Fruit fly (Drosophila melanogaster) whole organism, wandering third instar larva: ENCODE measurements around the gene beta-Spec.

Experiments
- Abd-B ChIP-seq: fragments of >200 bp; optimal IDR thresholded peaks from 2 replicates; lab custom pipeline; 2017; ENCODE audit warnings: missing biosample characterization, missing genetic modification characterization
- CG9705 ChIP-seq: fragments of 200-800 bp; sonication (Bioruptor generic); optimal IDR thresholded peaks from 2 replicates; lab custom pipeline; 2018; ENCODE audit warnings: missing biosample characterization, mild to moderate bottlenecking, missing genetic modification characterization
- CrebA ChIP-seq: fragments of 200-800 bp; sonication (Bioruptor generic); optimal IDR thresholded peaks from 2 replicates; lab custom pipeline; 2016; ENCODE audit warnings: missing biosample characterization, mild to moderate bottlenecking, missing genetic modification characterization, borderline replicate concordance
- Dif ChIP-seq: fragments of 200-275, 200-300 bp; sonication (Bioruptor generic); optimal IDR thresholded peaks from 2 replicates; lab custom pipeline; 2018; ENCODE audit warnings: missing biosample characterization, missing genetic modification characterization; ENCODE audit not compliant: partially characterized antibody
- GATAd ChIP-seq: sonication (Bioruptor generic); optimal IDR thresholded peaks from 2 replicates; lab custom pipeline; 2016; ENCODE audit warnings: missing biosample characterization, missing genetic modification characterization
- HLH106 ChIP-seq: fragments of 200-800 bp; optimal IDR thresholded peaks from 3 replicates; lab custom pipeline; 2019; ENCODE audit warnings: missing biosample characterization, mild to moderate bottlenecking, missing genetic modification characterization, moderate library complexity
- Hr78 ChIP-seq: fragments of >200 bp; optimal IDR thresholded peaks from 2 replicates; lab custom pipeline; 2017; ENCODE audit warnings: missing biosample characterization, missing genetic modification characterization
- Hr83 ChIP-seq: fragments of 200-300 bp; sonication (Bioruptor generic); optimal IDR thresholded peaks from 2 replicates; lab custom pipeline; 2016; ENCODE audit warnings: missing biosample characterization, mild to moderate bottlenecking, missing genetic modification characterization, moderate library complexity; ENCODE audit not compliant: poor library complexity, severe bottlenecking
- Jra ChIP-seq: sonication (Bioruptor generic); optimal IDR thresholded peaks from 2 replicates; lab custom pipeline; 2016; ENCODE audit warnings: missing biosample characterization, missing genetic modification characterization
- Mio ChIP-seq: sonication (Bioruptor generic); optimal IDR thresholded peaks from 2 replicates; lab custom pipeline; 2016; ENCODE audit warnings: missing biosample characterization, missing genetic modification characterization
- Myc ChIP-seq: fragments of >200 bp; optimal IDR thresholded peaks from 2 replicates; lab custom pipeline; 2017
- N ChIP-seq: fragments of >200 bp; optimal IDR thresholded peaks from 2 replicates; lab custom pipeline; 2018; ENCODE audit warnings: missing biosample characterization, missing external identifiers, missing genetic modification characterization
- Rel ChIP-seq, 2 experiments: fragments of 200-800 bp; sonication (Bioruptor generic) in 1 of 2; optimal IDR thresholded peaks; 2 replicates in 1 of 2; 3 replicates in 1 of 2; lab custom pipeline; 2016 to 2019; ENCODE audit warnings: mild to moderate bottlenecking in 2 of 2, missing biosample characterization in 2 of 2, missing genetic modification characterization in 2 of 2, moderate library complexity in 1 of 2
- Vsx2 ChIP-seq: fragments of 200-300, 225-300 bp; sonication (Bioruptor generic); optimal IDR thresholded peaks from 2 replicates; lab custom pipeline; 2018; ENCODE audit warnings: missing biosample characterization, missing genetic modification characterization; ENCODE audit not compliant: partially characterized antibody
- brk ChIP-seq: fragments of 200-800 bp; sonication (Bioruptor generic); optimal IDR thresholded peaks from 2 replicates; lab custom pipeline; 2016; ENCODE audit warnings: missing biosample characterization, mild to moderate bottlenecking, missing genetic modification characterization
- dl ChIP-seq, 2 experiments: fragments of 175-275, 200-275 bp in 1 of 2; fragments of 200-275 bp in 1 of 2; sonication (Bioruptor generic); optimal IDR thresholded peaks; lab custom pipeline; 2018; ENCODE audit warnings: mild to moderate bottlenecking in 2 of 2, missing biosample characterization in 2 of 2, missing genetic modification characterization in 2 of 2, moderate library complexity in 2 of 2; ENCODE audit not compliant: partially characterized antibody in 2 of 2, insufficient read depth in 1 of 2
- dsf ChIP-seq: sonication (Bioruptor generic); optimal IDR thresholded peaks from 2 replicates; lab custom pipeline; 2016; ENCODE audit warnings: missing biosample characterization, missing genetic modification characterization, borderline replicate concordance
- ey ChIP-seq: fragments of 200-800 bp; sonication (Bioruptor generic); optimal IDR thresholded peaks from 2 replicates; lab custom pipeline; 2016; ENCODE audit warnings: missing biosample characterization, missing genetic modification characterization
- foxo ChIP-seq, 2 experiments: fragments of 200-800 bp; sonication (Bioruptor generic); optimal IDR thresholded peaks; 2 replicates in 1 of 2; 3 replicates in 1 of 2; lab custom pipeline; 2016 to 2017; ENCODE audit warnings: missing biosample characterization in 2 of 2, missing genetic modification characterization in 2 of 2
- h ChIP-seq: fragments of 200-800 bp; sonication (Bioruptor generic); optimal IDR thresholded peaks from 3 replicates; lab custom pipeline; 2016; ENCODE audit warnings: missing biosample characterization, mild to moderate bottlenecking, missing genetic modification characterization
- jim ChIP-seq: fragments of 175-275, 200-325 bp; sonication (Bioruptor generic); optimal IDR thresholded peaks from 2 replicates; lab custom pipeline; 2016; ENCODE audit warnings: missing biosample characterization, mild to moderate bottlenecking, missing genetic modification characterization
- lola ChIP-seq: fragments of >200 bp; optimal IDR thresholded peaks from 2 replicates; lab custom pipeline; 2017; ENCODE audit warnings: missing biosample characterization, missing genetic modification characterization
- pan ChIP-seq: fragments of >200 bp; optimal IDR thresholded peaks from 2 replicates; lab custom pipeline; 2017
- psq ChIP-seq: fragments of 200-800 bp; sonication (Bioruptor generic); optimal IDR thresholded peaks from 3 replicates; lab custom pipeline; 2017; ENCODE audit warnings: missing biosample characterization, mild to moderate bottlenecking, missing genetic modification characterization, moderate library complexity
- rgr ChIP-seq: fragments of 200-800 bp; sonication (Bioruptor generic); optimal IDR thresholded peaks from 3 replicates; lab custom pipeline; 2016; ENCODE audit warnings: missing biosample characterization, mild to moderate bottlenecking, missing genetic modification characterization
- tai ChIP-seq: sonication (Bioruptor generic); optimal IDR thresholded peaks from 2 replicates; lab custom pipeline; 2016; ENCODE audit warnings: missing biosample characterization, missing genetic modification characterization
- usp ChIP-seq: fragments of >200 bp; optimal IDR thresholded peaks from 2 replicates; lab custom pipeline; 2017; ENCODE audit warnings: missing biosample characterization, missing genetic modification characterization
- woc ChIP-seq: sonication (Bioruptor generic); optimal IDR thresholded peaks from 2 replicates; lab custom pipeline; 2016; ENCODE audit warnings: missing biosample characterization, mild to moderate bottlenecking, missing genetic modification characterization

The beta-Spec gene

dm6 chrX:17640837-17641236 lies 16.3 kb upstream of the beta-Spec start:
- no peak for TF ChIP-seq woc
- TF ChIP-seq Hr78 (GFP tag; lab: Kevin White, UChicago): no peak
- TF ChIP-seq Myc: no peak
- no peak for TF ChIP-seq lola (GFP tag; lab: Kevin White, UChicago)
- TF ChIP-seq Hr83 (GFP tag; lab: Kevin White, UChicago): no peak
- TF ChIP-seq h (GFP tag; lab: Kevin White, UChicago): no peak
- TF ChIP-seq usp (GFP tag; lab: Kevin White, UChicago): no peak
- TF ChIP-seq dsf (GFP tag; lab: Kevin White, UChicago): no peak
- no peak for TF ChIP-seq pan (lab: Kevin White, UChicago)
- no peak for TF ChIP-seq GATAd (GFP tag; lab: Kevin White, UChicago)
- no peak for TF ChIP-seq Jra
- TF ChIP-seq foxo (GFP tag; optimal IDR thresholded peaks at IDR 0.05; lab: Kevin White, UChicago): no peak
- TF ChIP-seq brk (GFP tag; lab: Kevin White, UChicago): no peak
- no peak for TF ChIP-seq Dif (GFP tag; lab: Kevin White, UChicago)
- TF ChIP-seq Vsx2 (GFP tag; lab: Kevin White, UChicago): no peak
- TF ChIP-seq CG9705 (GFP tag; lab: Kevin White, UChicago): no peak
- TF ChIP-seq CrebA: no peak

dm6 chrX:17651216-17651997 lies 5.8 kb upstream of the beta-Spec start:
- TF ChIP-seq dl (GFP tag; optimal IDR thresholded peaks at IDR 0.05; lab: Kevin White, UChicago; ENCODE audit: insufficient read depth in 1 of 2, partially characterized antibody in 2 of 2) (peak; percentile 37 to 73), Dif (GFP tag; lab: Kevin White, UChicago) (peak; percentile 71), foxo (GFP tag; optimal IDR thresholded peaks at IDR 0.05; lab: Kevin White, UChicago) (no peak)
- TF ChIP-seq, all 38 proteins: peak for 2

dm6 chrX:17651998-17652738 lies 5.0 kb upstream of the beta-Spec start, which contains the start of gene RhoGAPp190:
Gene RhoGAPp190 (minus strand): TSS chrX:17652562.
- no peak for TF ChIP-seq ey (GFP tag; lab: Kevin White, UChicago)
- TF ChIP-seq pan (lab: Kevin White, UChicago): no peak
- TF ChIP-seq jim: no peak
- peak; percentile 32 for TF ChIP-seq Abd-B (GFP tag; lab: Kevin White, UChicago)
- no peak for TF ChIP-seq CG9705 (GFP tag; lab: Kevin White, UChicago)
- TF ChIP-seq Dif (GFP tag; lab: Kevin White, UChicago): peak; percentile 60
- no peak for TF ChIP-seq Rel (GFP tag; optimal IDR thresholded peaks at IDR 0.05; lab: Kevin White, UChicago)
- peak; percentile 77 for TF ChIP-seq Rel (tag; optimal IDR thresholded peaks at IDR 0.05; lab: Kevin White, UChicago)
- TF ChIP-seq Vsx2 (GFP tag; lab: Kevin White, UChicago): no peak
- TF ChIP-seq HLH106 (tag; lab: Kevin White, UChicago): no peak
- no peak for TF ChIP-seq tai (GFP tag; lab: Kevin White, UChicago)
- peak; percentile 79 for TF ChIP-seq N
- no peak for TF ChIP-seq rgr (GFP tag; lab: Kevin White, UChicago)

dm6 chrX:17656501-17656900 lies 671 bp upstream of the beta-Spec start, which contains the start of gene IntS2:
Gene IntS2 (minus strand): TSS chrX:17656818.
- TF ChIP-seq Hr78 (GFP tag; lab: Kevin White, UChicago): no peak

- TF ChIP-seq psq (GFP tag; lab: Kevin White, UChicago) (peak; percentile 1), Mio (GFP tag; lab: Kevin White, UChicago) (no peak)
Measured at dm6 chrX:17657716-17658115, 544 bp downstream of the beta-Spec start.
